Fruit fly (Drosophila melanogaster): Measurements from ENCODE around the gene Bre1.

Gene Bre1

DNA sequence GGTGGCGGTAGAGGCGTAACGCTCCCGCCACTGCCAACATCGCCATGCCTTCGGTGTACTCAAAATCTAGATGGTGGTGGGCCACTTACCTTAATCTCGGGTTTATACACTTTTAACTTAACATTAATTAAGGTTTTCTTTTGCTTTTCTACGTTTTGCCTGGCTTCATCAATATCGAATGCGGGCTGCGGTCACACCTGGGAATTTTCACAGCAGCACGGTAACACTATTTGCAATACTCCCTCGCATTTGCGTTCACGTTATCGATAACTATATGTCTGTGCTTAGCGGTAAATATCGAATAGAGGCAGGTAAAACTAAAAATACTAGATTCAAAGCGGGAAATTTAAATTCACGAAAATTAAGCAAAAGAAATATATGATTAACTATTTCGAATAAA, at the start of gene Bre1 (continued):
- TF ChIP-seq CG17186 (GFP tag; optimal IDR thresholded peaks at IDR 0.05) (peak; percentile 48), tna (GFP tag; IDR thresholded peaks at IDR 0.05; ENCODE audit: partially characterized antibody) (peak; percentile 53), Bgb (GFP tag; IDR thresholded peaks at IDR 0.05; ENCODE audit: partially characterized antibody) (peak; percentile 77), Doc2 (GFP tag; IDR thresholded peaks at IDR 0.05) (no peak), CG16813 (GFP tag; IDR thresholded peaks at IDR 0.05; ENCODE audit: partially characterized antibody) (peak; percentile 77), sug (tag; optimal IDR thresholded peaks at IDR 0.05) (peak; percentile 9), ssp (GFP tag; IDR thresholded peaks at IDR 0.05) (no peak), Opbp (GFP tag; IDR thresholded peaks at IDR 0.05; ENCODE audit: partially characterized antibody) (peak; percentile 82), gce (GFP tag; IDR thresholded peaks at IDR 0.05) (no peak), CG1603 (tag; optimal IDR thresholded peaks at IDR 0.05) (peak; percentile 75), row (GFP tag; IDR thresholded peaks at IDR 0.05) (peak; percentile 26; the same call in 2 of the 3 replicates), CG7928 (GFP tag; optimal IDR thresholded peaks at IDR 0.05) (no peak), nerfin-1 (tag; optimal IDR thresholded peaks at IDR 0.05) (peak; percentile 1), onecut (GFP tag; IDR thresholded peaks at IDR 0.05) (peak; percentile 67), CG11560 (tag; IDR thresholded peaks at IDR 0.05) (peak; percentile 97), Pdp1 (GFP tag; optimal IDR thresholded peaks at IDR 0.05) (peak in 1 of 2 experiments; percentile 43)

DNA sequence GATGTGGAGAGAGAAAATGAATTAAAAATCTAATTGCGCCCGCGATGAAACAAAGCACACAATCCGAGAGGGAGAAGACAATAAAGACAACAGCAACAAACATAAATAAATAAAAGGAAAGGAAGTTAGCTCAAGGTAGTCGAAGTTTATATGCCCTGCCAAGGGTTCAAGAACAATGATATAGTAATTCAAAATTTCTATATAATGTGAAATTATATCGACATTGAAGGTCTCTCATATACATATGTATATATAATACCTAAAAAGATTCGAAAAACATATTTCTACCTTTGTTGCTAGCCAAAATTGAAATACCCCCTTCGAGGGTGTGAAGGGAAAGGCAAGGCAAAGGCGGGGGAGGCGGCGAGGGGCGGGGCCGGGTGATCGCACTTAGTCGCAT, 46.9 kb upstream of the Bre1 start:
- TF ChIP-seq en (GFP tag; optimal IDR thresholded peaks at IDR 0.05) (no peak), CG7839 (tag; optimal IDR thresholded peaks at IDR 0.05) (no peak), CG11504 (tag; optimal IDR thresholded peaks at IDR 0.05) (peak; percentile 27), gem (tag; optimal IDR thresholded peaks at IDR 0.05) (peak; percentile 42), bsh (GFP tag; optimal IDR thresholded peaks at IDR 0.05) (peak in 1 of 2 experiments; percentile 44), Mes4 (GFP tag; optimal IDR thresholded peaks at IDR 0.05) (no peak), D (optimal IDR thresholded peaks at IDR 0.05) (no peak), D (GFP tag; optimal IDR thresholded peaks at IDR 0.05) (peak; percentile 31), Hr39 (optimal IDR thresholded peaks at IDR 0.05) (peak; percentile 33), CG43689 (GFP tag; IDR thresholded peaks at IDR 0.05) (no peak), CG4360 (GFP tag; IDR thresholded peaks at IDR 0.05) (no peak), chn (GFP tag; optimal IDR thresholded peaks at IDR 0.05) (no peak), D19A (tag; optimal IDR thresholded peaks at IDR 0.05) (peak; percentile 93), CG8359 (GFP tag; optimal IDR thresholded peaks at IDR 0.05; ENCODE audit: borderline replicate concordance) (no peak), CG2889 (GFP tag; IDR thresholded peaks at IDR 0.05) (no peak), CG18262 (tag; optimal IDR thresholded peaks at IDR 0.05) (peak; percentile 39), nmo (GFP tag; optimal IDR thresholded peaks at IDR 0.05) (peak; percentile 22), exex (tag; optimal IDR thresholded peaks at IDR 0.05) (no peak), CG2678 (tag; optimal IDR thresholded peaks at IDR 0.05) (peak; percentile 13), CG12744 (GFP tag; optimal IDR thresholded peaks at IDR 0.05) (no peak), Blimp-1 (GFP tag; optimal IDR thresholded peaks at IDR 0.05) (peak; percentile 20), emc (GFP tag; optimal IDR thresholded peaks at IDR 0.05) (no peak), dmrt11E (tag; optimal IDR thresholded peaks at IDR 0.05) (peak; percentile 51), phol (tag; optimal IDR thresholded peaks at IDR 0.05) (peak; percentile 19), vvl (GFP tag; IDR thresholded peaks at IDR 0.05) (0 out of 2 replicates have a peak, but pooled peaks have one; percentile 10), CG10979 (tag; optimal IDR thresholded peaks at IDR 0.05) (peak; percentile 42), Ssrp (tag; optimal IDR thresholded peaks at IDR 0.05) (peak; percentile 14), CG16863 (GFP tag; optimal IDR thresholded peaks at IDR 0.05) (no peak), row (GFP tag; IDR thresholded peaks at IDR 0.05) (0 out of 3 replicates have a peak, but pooled peaks have one; percentile 30), lola (GFP tag; optimal IDR thresholded peaks at IDR 0.05) (peak in 1 of 3 experiments; percentile 29), CG7987 (GFP tag; optimal IDR thresholded peaks at IDR 0.05) (no peak), CG2712 (tag; optimal IDR thresholded peaks at IDR 0.05) (peak; percentile 41), Med (GFP tag) (peak; percentile 38), H15 (GFP tag; IDR thresholded peaks at IDR 0.05) (no peak)

Measured in whole organism, embryonic.